Worm (Caenorhabditis elegans) whole organism, early embryonic: ENCODE data around the gene lgc-45.

Experiments used
- B0310.2 ChIP-seq: sonication (generic microtip); optimal IDR thresholded peaks from 2 replicates; lab custom pipeline; 2016; ENCODE audit warnings: mild to moderate bottlenecking, missing genetic modification characterization, missing compliant biosample characterization
- F13C5.2 ChIP-seq: sonication (generic microtip); optimal IDR thresholded peaks from 2 replicates; lab custom pipeline; 2017; ENCODE audit warnings: mild to moderate bottlenecking, missing genetic modification characterization, inconsistent platforms, missing compliant biosample characterization
- aly-1 ChIP-seq: sonication (generic microtip); optimal IDR thresholded peaks from 2 replicates; lab custom pipeline; 2016; ENCODE audit warnings: missing genetic modification characterization, missing compliant biosample characterization
- ama-1 ChIP-seq: fragments of 150-350 bp; optimal IDR thresholded peaks from 2 replicates; lab custom pipeline; 2014
- ceh-13 ChIP-seq: fragments of 200-800 bp; sonication (Bioruptor generic); optimal IDR thresholded peaks from 2 replicates; lab custom pipeline; 2018; ENCODE audit warnings: mild to moderate bottlenecking, missing genetic modification characterization, missing compliant biosample characterization
- ceh-36 ChIP-seq: sonication (generic microtip); optimal IDR thresholded peaks from 2 replicates; lab custom pipeline; 2016; ENCODE audit warnings: missing genetic modification characterization, inconsistent platforms, missing compliant biosample characterization
- ets-7 ChIP-seq: sonication (generic microtip); optimal IDR thresholded peaks from 2 replicates; lab custom pipeline; 2016; ENCODE audit warnings: missing genotype, missing genetic modification characterization, missing compliant biosample characterization
- flt-1 ChIP-seq: fragments of 200-800 bp; sonication (Bioruptor generic); IDR thresholded peaks from 2 replicates; pipeline ENCODE4 v1.3.6; 2022; ENCODE audit warnings: missing genetic modification characterization, missing compliant biosample characterization
- hmbx-1 ChIP-seq: sonication (generic microtip); optimal IDR thresholded peaks from 2 replicates; lab custom pipeline; 2016; ENCODE audit warnings: mild to moderate bottlenecking, missing genetic modification characterization, missing compliant biosample characterization
- hmg-4 ChIP-seq: fragments of 200-800 bp; sonication (Bioruptor generic); optimal IDR thresholded peaks from 2 replicates; lab custom pipeline; 2018; ENCODE audit warnings: mild to moderate bottlenecking, missing genetic modification characterization, missing compliant biosample characterization
- hnd-1 ChIP-seq: sonication (generic microtip); optimal IDR thresholded peaks from 2 replicates; lab custom pipeline; 2016; ENCODE audit warnings: missing genetic modification characterization, missing compliant biosample characterization
- pes-1 ChIP-seq: fragments of 200-800 bp; sonication (Bioruptor generic); IDR thresholded peaks from 2 replicates; pipeline ENCODE4 v1.3.6; 2022; ENCODE audit warnings: missing genetic modification reagents, missing genetic modification characterization, missing compliant biosample characterization
- scrt-1 ChIP-seq: fragments of 200-800 bp; sonication (Bioruptor generic); IDR thresholded peaks from 2 replicates; pipeline ENCODE4 v1.3.6; 2022; ENCODE audit warnings: missing genetic modification characterization, missing compliant biosample characterization
- sea-1 ChIP-seq: fragments of 200-800 bp; sonication (Bioruptor generic); conservative IDR thresholded peaks from 2 replicates; pipeline ENCODE4 v1.3.6; 2022; ENCODE audit warnings: missing genetic modification characterization, missing compliant biosample characterization
- tbx-11 ChIP-seq: fragments of 200-800 bp; sonication (Bioruptor generic); IDR thresholded peaks from 2 replicates; pipeline ENCODE4 v1.3.6; 2022; ENCODE audit warnings: missing genetic modification characterization, missing compliant biosample characterization
- tbx-37 ChIP-seq: fragments of 200-800 bp; sonication (Bioruptor generic); conservative IDR thresholded peaks from 2 replicates; pipeline ENCODE4 v1.3.6; 2022; ENCODE audit warnings: missing genetic modification reagents, missing genetic modification characterization, missing compliant biosample characterization
- tra-4 ChIP-seq: sonication (generic microtip); optimal IDR thresholded peaks from 2 replicates; lab custom pipeline; 2017; ENCODE audit warnings: missing genetic modification characterization, missing compliant biosample characterization

lgc-45 gene

ce11 chrII:3550352-3550751 is 6.9 kb upstream of the lgc-45 start, which contains the start of gene W10G11.19:
TSS of gene W10G11.19 (plus strand) at chrII:3550652.
- TF ChIP-seq aly-1 (tag; lab: Kevin White, UChicago) (no peak), tbx-37 (no peak), B0310.2 (tag; lab: Kevin White, UChicago) (no peak), ceh-13 (GFP tag; lab: Kevin White, UChicago) (no peak), pes-1 (no peak), hmg-4 (no peak), ama-1 (lab: Kevin White, UChicago) (no peak), ets-7 (tag; lab: Kevin White, UChicago) (no peak), tra-4 (tag; lab: Kevin White, UChicago) (no peak)

ce11 chrII:3553453-3553852 is 3.8 kb upstream of the lgc-45 start, which contains the start of gene dnc-3:
TSS of gene dnc-3 (plus strand) at chrII:3553724.
- TF ChIP-seq F13C5.2 (tag; lab: Kevin White, UChicago) (peak; percentile 40), tra-4 (tag; lab: Kevin White, UChicago) (no peak)

- no peak for TF ChIP-seq ama-1 (lab: Kevin White, UChicago)
- TF ChIP-seq sea-1 = no peak
- TF ChIP-seq pes-1 = no peak
- TF ChIP-seq ceh-13 (GFP tag; lab: Kevin White, UChicago) = no peak
- no peak for TF ChIP-seq scrt-1
Measured at ce11 chrII:3554673-3555072, 2.6 kb upstream of the lgc-45 start.

ce11 chrII:3555281-3555680 is 2.0 kb upstream of the lgc-45 start:
- TF ChIP-seq hmbx-1 (no peak), hmg-4 (no peak), F13C5.2 (tag; lab: Kevin White, UChicago) (no peak), ets-7 (tag; lab: Kevin White, UChicago) (no peak)

- TF ChIP-seq F13C5.2 (tag; lab: Kevin White, UChicago) (no peak), ama-1 (lab: Kevin White, UChicago) (no peak)
Measured at ce11 chrII:3556584-3556983, 688 bp upstream of the lgc-45 start.

- TF ChIP-seq aly-1 (tag; lab: Kevin White, UChicago) (no peak), tbx-11 (GFP tag; lab: Robert Waterston, UW) (no peak), B0310.2 (tag; lab: Kevin White, UChicago) (no peak), ets-7 (tag; lab: Kevin White, UChicago) (no peak), ceh-36 (tag; lab: Kevin White, UChicago) (no peak), hmbx-1 (no peak), sea-1 (no peak), hnd-1 (tag; lab: Kevin White, UChicago) (no peak), scrt-1 (no peak)
Measured at ce11 chrII:3560592-3560991, 3.3 kb downstream of the lgc-45 start, which contains the start of gene W10G11.1. TSS of gene W10G11.1 (minus strand) at chrII:3560692.

- TF ChIP-seq ceh-36 (tag; lab: Kevin White, UChicago) (no peak), sea-1 (no peak), hmg-4 (no peak), ceh-13 (GFP tag; lab: Kevin White, UChicago) (no peak), F13C5.2 (tag; lab: Kevin White, UChicago) (no peak), tbx-37 (no peak), B0310.2 (tag; lab: Kevin White, UChicago) (no peak), hmbx-1 (no peak), pes-1 (no peak)
Measured at ce11 chrII:3561561-3561960, 4.3 kb downstream of the lgc-45 start, which contains the start of gene W10G11.2. TSS of gene W10G11.2 (minus strand) at chrII:3561661.

ce11 chrII:3562419-3562818 is 5.1 kb downstream of the lgc-45 start, which contains the start of gene W10G11.3:
TSS of gene W10G11.3 (minus strand) at chrII:3562519.
- TF ChIP-seq pes-1 (no peak), flt-1 (GFP tag; lab: Robert Waterston, UW) (no peak), tra-4 (tag; lab: Kevin White, UChicago) (no peak), hmg-4 (no peak), B0310.2 (tag; lab: Kevin White, UChicago) (no peak), ets-7 (tag; lab: Kevin White, UChicago) (no peak), ceh-13 (GFP tag; lab: Kevin White, UChicago) (no peak), hnd-1 (tag; lab: Kevin White, UChicago) (no peak)

- no peak for TF ChIP-seq aly-1 (tag; lab: Kevin White, UChicago)
- no peak for TF ChIP-seq hmg-4
- no peak for TF ChIP-seq ceh-13 (GFP tag; lab: Kevin White, UChicago)
- TF ChIP-seq ets-7 (tag; lab: Kevin White, UChicago) = no peak
- no peak for TF ChIP-seq tbx-37
- TF ChIP-seq B0310.2 (tag; lab: Kevin White, UChicago) = no peak
- TF ChIP-seq F13C5.2 (tag; lab: Kevin White, UChicago) = no peak
- no peak for TF ChIP-seq sea-1
- no peak for TF ChIP-seq flt-1 (GFP tag; lab: Robert Waterston, UW)
Measured at ce11 chrII:3567066-3567465, 9.8 kb downstream of the lgc-45 start.

- TF ChIP-seq tra-4 (tag; lab: Kevin White, UChicago) (peak; percentile 10), ceh-13 (GFP tag; lab: Kevin White, UChicago) (peak; percentile 22), scrt-1 (peak; percentile 86), hnd-1 (tag; lab: Kevin White, UChicago) (peak; percentile 55), flt-1 (GFP tag; lab: Robert Waterston, UW) (peak; percentile 68), ceh-36 (tag; lab: Kevin White, UChicago) (peak; percentile 82), aly-1 (tag; lab: Kevin White, UChicago) (peak; percentile 47), tbx-37 (peak; percentile 52; the same call in 1 of the 2 replicates), pes-1 (peak; percentile 86), B0310.2 (tag; lab: Kevin White, UChicago) (peak; percentile 12), hmg-4 (peak; percentile 69), tbx-11 (GFP tag; lab: Robert Waterston, UW) (peak; percentile 70), sea-1 (peak; percentile 76; the same call in 1 of the 2 replicates)
Measured at ce11 chrII:3567576-3567975, 10.3 kb downstream of the lgc-45 start.
